Fruit fly (Drosophila melanogaster) whole organism, larva: Measurements from ENCODE around the gene ry.

Source experiments
- noc ChIP-seq: fragments of 200-800 bp; sonication (Bioruptor generic); optimal IDR thresholded peaks from 3 replicates; lab custom pipeline; 2019; ENCODE audit warnings: missing biosample characterization, mild to moderate bottlenecking, missing genetic modification characterization, moderate library complexity

Gene ry

DNA sequence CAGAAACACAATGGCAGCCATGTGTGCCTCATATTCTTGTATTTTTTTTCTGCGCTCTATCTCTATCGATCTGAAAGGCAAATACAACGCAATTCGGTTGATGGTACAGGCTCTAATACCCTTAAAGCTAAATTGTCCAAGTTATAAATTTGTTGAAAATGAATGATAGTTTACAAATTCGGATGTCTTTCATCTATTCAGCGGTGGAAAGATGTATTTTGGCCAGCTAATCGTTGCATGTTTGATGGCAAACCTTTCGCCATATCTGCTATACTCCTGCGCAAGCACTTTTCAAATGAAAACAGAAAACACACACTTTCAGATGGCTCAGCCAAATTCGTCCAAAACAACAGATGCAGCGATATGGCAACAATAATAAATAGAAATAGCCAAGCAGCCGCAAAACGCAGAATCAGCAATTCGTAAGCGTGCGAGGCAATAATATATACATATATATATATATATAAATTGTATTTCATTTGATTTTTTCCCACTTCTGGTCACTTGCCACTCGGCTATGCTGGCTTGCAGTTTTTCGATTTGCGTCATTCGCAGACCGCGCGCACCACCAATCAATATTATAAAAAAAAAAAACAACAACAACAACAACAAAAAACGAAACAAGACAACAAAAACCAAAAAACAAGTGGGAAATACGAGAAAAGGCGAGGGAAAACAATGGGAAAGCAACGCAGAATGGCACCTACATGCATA lies 18.0 kb upstream of the ry start:
- peak; percentile 31 for TF ChIP-seq noc (tag; lab: Kevin White, UChicago)

- TF ChIP-seq noc (tag; lab: Kevin White, UChicago) = no peak
Measured at dm6 chr3R:13015402-13015801, 16.9 kb upstream of the ry start.

DNA sequence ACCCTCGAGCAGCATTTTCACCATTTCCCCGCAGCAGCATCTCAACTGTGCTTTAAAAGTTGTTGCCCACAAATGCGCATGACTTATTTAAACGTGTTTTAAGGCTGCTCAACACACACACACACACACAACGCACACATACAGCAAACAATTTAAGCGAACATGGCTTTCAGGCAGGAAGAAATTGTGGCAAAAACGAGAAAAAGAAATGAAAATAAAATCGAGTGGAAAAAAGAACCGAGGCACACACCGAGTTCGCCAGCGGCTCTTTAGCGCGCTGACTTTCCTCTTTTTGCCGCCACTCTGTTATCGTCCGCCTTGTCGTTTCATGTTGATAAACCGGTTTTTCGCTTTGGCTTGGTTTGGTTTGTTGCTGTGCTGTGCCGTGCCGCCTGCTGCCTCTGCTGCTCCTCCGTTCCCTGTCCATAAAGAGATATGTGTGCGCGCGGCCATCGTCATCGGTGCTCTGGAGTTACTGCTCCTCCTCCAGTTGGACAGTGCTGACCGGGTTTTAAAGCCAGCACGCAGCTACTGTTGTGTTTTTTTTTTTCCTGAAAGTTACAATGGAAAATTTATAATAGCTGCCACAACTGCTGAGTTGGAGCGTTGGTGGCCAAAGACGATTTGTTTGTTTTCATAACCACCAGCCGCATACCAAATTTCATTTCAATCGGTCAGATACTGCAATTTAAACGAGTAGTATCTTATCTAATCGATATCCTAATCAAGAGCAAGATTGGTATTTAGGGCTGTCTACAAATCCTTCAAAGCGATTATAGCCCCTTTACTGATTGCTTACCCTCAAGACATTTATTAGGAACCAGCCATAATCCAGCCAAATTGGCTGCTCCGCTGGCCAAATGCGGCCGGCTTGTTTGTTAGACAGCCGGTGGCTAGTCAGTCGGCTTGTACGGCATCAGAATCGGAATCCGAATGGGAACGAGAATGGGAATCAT lies 16.2 kb upstream of the ry start:
- TF ChIP-seq noc (tag; lab: Kevin White, UChicago) = peak; percentile 21

DNA sequence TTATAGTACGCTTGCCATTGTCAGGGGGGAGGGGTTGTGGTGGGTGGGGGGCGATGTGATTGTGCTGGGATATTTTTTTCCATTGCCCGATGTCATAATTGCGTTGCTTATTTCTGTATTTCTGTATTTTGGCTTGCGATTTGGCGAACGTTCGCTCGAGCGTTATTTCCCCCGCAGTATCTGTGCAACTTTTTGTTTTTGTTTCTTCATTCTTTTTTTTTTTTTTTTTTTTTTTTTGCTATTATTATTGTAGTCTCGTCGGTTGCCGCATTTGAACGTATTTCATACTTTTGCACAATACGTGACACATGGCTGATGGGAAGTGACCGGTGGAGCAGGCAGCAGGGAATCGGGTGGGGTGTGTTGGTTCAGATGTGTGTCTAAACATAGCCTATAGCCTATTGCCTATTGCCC lies 14.7 kb upstream of the ry start:
- no peak for TF ChIP-seq noc (tag; lab: Kevin White, UChicago)

DNA sequence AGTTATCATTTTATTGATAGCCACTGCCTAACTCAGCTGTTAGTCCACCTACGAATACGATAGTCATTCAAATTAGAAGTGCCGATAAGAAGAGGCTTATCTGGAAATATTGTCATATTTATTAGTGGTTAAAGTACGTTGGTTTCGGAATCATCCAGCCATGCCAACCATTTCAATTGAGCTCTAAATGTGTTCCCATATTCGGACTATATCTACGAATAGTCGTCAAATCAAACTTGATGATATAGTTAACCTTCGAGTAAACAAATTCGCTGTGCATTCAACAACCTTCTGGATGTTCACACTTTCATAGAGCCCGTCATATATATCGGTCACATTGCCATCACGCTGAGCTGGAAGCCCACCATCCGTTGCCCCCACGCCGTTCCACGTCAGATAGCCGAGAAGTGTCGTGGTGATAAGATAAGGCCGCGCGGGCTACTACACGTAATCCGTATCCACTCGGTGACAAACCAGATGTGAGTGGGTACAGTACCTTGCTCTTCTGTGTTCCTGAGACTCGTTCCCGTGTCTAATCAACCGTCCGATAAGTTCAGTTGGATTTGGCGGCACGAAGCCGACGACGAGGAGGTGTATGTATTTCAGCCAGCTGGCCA lies 13.9 kb upstream of the ry start:
- peak; percentile 45 for TF ChIP-seq noc (tag; lab: Kevin White, UChicago)

DNA sequence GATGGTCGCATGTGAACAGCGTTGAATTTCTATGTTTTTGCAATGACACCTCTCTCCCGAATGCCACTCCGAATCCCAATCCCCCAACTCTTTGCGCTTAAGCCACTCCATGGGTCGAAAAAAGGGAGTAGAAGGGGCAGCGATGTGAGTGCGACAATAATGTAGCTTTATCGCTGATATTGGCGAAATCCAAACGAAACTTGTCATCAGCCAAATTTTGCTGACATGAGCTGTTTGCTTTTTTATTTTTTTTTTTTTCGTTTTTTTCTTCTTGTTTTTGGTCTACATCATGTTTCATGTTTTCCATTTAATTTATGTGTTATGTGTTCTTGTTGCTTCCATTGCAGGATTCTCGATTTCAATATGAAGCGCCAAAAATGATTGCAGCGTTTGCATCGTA lies 13.3 kb upstream of the ry start:
- TF ChIP-seq noc (tag; lab: Kevin White, UChicago) = no peak

DNA sequence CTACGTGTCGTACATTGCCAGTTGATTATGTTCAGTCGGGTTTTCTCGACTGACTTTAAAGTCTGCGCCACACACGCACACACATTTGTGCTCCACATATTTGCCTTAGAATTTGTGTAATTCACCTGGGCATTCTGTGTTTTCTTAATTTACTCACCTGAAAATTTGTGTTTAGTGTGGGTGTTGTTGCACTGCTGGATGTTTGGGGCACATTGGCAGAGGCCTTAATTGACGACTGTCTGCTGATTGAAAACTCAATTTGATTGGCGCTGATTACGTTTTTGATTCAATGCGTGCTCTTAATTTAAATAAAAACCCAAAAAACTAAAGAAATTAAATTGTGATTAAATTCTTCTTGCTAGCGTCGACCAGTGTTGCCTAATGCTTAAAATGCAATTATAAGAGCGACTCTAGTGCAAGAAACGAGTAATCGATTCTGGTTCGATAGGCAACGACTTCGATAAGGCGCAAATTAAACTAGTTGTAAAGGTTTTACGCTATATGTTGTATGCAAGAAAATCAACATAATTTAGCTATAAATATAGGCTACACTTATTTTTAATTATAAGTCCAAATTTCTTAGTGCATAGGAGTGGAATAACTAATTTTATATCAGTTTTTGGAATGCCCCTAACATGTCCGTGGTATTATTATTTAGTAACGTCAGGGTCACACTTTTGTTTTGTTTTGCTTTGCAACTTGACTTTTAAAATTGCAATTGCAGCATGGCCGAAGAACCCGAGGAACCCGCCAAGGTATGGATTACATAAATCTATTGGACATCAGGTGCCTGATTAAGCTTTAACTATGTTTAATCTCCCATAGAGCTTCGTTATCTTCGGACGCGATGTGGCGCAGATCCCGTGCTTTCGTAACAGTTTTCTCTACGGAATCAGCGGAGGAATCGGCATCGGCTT lies 1.8 kb upstream of the ry start, which contains the start of the genes CG46281 and CG46280:
CG46281 (minus strand) TSS at position 51 of the 917 bp plus-strand sequence.
CG46280 (minus strand) TSS at position 403 of the 917 bp plus-strand sequence.
- no peak for TF ChIP-seq noc (tag; lab: Kevin White, UChicago)

- TF ChIP-seq noc (tag; lab: Kevin White, UChicago) = peak; percentile 64
Measured at dm6 chr3R:13032975-13033445, 682 bp downstream of the ry start.

DNA sequence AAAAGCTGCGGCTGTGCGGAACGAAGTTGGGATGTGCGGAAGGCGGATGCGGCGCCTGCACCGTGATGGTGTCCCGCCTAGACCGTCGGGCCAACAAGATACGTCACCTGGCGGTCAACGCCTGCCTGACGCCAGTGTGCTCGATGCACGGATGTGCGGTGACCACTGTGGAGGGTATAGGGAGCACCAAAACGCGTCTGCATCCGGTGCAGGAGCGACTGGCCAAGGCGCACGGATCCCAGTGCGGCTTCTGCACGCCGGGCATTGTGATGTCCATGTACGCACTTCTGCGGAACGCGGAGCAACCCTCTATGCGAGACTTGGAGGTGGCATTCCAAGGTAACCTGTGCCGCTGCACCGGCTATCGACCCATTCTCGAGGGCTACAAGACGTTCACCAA lies 1.3 kb downstream of the ry start:
- TF ChIP-seq noc (tag; lab: Kevin White, UChicago) = no peak

dm6 chr3R:13036064-13036463 lies 3.7 kb downstream of the ry start:
- TF ChIP-seq noc (tag; lab: Kevin White, UChicago) = no peak

dm6 chr3R:13038075-13038474 lies 5.7 kb downstream of the ry start, which contains the start of gene CG11668:
Gene CG11668, plus strand, starts transcription at chr3R:13038375.
- no peak for TF ChIP-seq noc (tag; lab: Kevin White, UChicago)

DNA sequence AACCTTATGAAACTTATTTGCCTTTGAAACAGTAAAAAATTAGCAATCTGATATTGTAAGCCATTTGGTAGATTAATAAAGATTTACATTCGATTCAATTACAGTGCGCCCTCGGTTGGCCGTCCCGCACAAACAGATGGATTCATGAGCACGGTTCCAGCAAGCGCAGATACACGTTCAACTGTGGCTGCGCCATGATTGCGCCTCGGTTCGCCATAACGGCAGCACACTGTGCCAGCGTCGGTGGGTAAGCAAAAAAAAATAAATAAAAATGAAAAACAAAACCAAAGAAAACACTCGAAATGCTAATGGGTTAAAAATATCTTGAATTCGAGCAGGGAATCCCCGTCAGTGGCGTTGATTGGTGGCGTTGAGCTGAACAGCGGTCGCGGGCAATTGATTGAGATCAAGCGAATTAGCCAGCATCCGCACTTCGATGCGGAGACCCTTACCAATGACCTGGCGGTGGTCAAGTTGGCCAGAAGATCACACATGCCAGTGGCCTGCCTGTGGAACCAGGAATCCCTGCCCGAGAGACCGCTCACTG lies 6.8 kb downstream of the ry start:
- no peak for TF ChIP-seq noc (tag; lab: Kevin White, UChicago)

DNA sequence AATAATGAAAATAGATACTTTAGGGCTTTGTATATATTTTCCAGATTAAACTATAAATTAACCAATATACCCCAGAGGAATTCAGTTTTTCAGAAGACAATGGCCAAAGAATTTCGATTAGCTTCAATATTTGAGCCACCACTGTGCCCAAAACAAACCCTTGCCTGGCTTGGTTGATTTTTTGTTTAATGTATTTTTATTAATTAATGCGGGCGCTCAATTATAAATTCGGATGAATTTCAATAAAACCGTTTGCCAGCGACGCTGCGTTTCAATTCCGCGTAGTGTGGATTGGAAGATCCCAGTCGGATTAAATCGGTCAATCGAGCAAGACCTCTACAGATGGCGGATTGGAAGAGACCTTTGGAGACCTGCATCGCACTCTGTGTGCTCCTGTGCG lies 9.4 kb downstream of the ry start, which contains the start of gene CG11670:
CG11670 (plus strand) TSS at position 301 of the 400 bp plus-strand sequence.
- no peak for TF ChIP-seq noc (tag; lab: Kevin White, UChicago)
